Fruit fly (Drosophila melanogaster): Measurements from ENCODE around the gene Tpi.

The Tpi gene

DNA sequence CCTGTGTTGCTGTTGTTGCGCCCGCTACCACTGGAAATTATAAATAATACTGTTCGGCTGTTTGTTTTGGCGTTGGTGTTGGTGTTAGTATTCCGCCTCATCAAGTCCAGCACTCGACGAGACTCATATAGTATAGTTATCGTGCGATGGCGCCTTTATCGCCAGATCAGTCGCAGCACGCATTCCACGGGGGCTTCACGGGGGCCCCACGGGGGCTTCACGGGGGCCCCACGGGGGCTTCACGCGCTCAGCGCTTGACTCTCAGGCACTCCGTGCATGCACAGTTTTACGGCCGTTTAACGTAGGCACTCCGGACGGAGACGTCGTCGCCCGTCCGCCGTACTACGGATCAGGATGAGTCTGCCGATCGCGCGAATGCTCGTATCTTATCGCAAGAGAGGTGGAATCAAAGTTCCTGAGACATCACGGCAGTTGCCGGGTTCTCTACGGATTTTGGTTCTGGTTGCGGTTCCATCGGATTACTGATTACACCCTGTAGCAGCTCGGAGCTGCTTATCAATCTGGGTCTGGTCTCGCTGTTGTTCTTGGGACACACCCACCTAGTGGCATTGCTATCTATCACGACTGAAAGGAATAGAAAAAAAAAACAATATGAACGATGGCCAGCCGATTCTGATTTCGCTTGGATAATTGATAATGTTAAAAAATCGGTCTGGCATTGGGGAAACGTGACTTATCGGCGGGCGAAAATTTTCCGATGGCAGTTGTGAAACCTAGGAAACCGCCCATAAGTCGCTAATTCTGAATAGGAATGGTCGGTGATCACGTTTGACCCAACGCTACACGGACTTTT lies 31.4 kb downstream of the Tpi start (continued):
- TF ChIP-seq otp (GFP tag; IDR thresholded peaks at IDR 0.05): no peak
- TF ChIP-seq al (GFP tag; IDR thresholded peaks at IDR 0.05): no peak
- TF ChIP-seq Myb (GFP tag; optimal IDR thresholded peaks at IDR 0.05): no peak
- TF ChIP-seq eyg (GFP tag; optimal IDR thresholded peaks at IDR 0.05): no peak
- TF ChIP-seq pb (GFP tag; optimal IDR thresholded peaks at IDR 0.05): no peak
- no peak for TF ChIP-seq Mad (GFP tag; optimal IDR thresholded peaks at IDR 0.05)
- no peak for TF ChIP-seq phol (tag; optimal IDR thresholded peaks at IDR 0.05)
- TF ChIP-seq odd (GFP tag; optimal IDR thresholded peaks at IDR 0.05): peak; percentile 27
- no peak; the same call in 1 of the 2 replicates for TF ChIP-seq onecut (GFP tag; IDR thresholded peaks at IDR 0.05)
- TF ChIP-seq CG6813 (GFP tag; optimal IDR thresholded peaks at IDR 0.05): peak; percentile 18
- no peak for TF ChIP-seq HLHmδ (GFP tag; optimal IDR thresholded peaks at IDR 0.05)
- TF ChIP-seq Nf-YC (tag; optimal IDR thresholded peaks at IDR 0.05): peak; percentile 22
- no peak for TF ChIP-seq corto (GFP tag; optimal IDR thresholded peaks at IDR 0.05)
- TF ChIP-seq hbn (GFP tag; IDR thresholded peaks at IDR 0.05; ENCODE audit: partially characterized antibody): no peak
- TF ChIP-seq Dip2 (GFP tag; IDR thresholded peaks at IDR 0.05): no peak
- no peak for TF ChIP-seq CG12219 (GFP tag; optimal IDR thresholded peaks at IDR 0.05)
- TF ChIP-seq zen (tag; optimal IDR thresholded peaks at IDR 0.05): no peak
- TF ChIP-seq lilli (GFP tag; optimal IDR thresholded peaks at IDR 0.05): peak; percentile 4
- no peak for TF ChIP-seq CG7963 (GFP tag; IDR thresholded peaks at IDR 0.05; ENCODE audit: partially characterized antibody)
- no peak for TF ChIP-seq pros (GFP tag; optimal IDR thresholded peaks at IDR 0.05)
- no peak for TF ChIP-seq Mrtf (GFP tag; IDR thresholded peaks at IDR 0.05)
- no peak for TF ChIP-seq CG1529 (GFP tag; optimal IDR thresholded peaks at IDR 0.05)
- no peak for TF ChIP-seq CG8478 (optimal IDR thresholded peaks at IDR 0.05)
- TF ChIP-seq grau (tag; optimal IDR thresholded peaks at IDR 0.05): peak; percentile 4
- TF ChIP-seq CG6854 (GFP tag; optimal IDR thresholded peaks at IDR 0.05): peak; percentile 35
- no peak for TF ChIP-seq CG34224 (GFP tag; IDR thresholded peaks at IDR 0.05; ENCODE audit: partially characterized antibody)
- TF ChIP-seq CG33213 (GFP tag; optimal IDR thresholded peaks at IDR 0.05): no peak
- TF ChIP-seq Trl (optimal IDR thresholded peaks at IDR 0.05): no peak
- no peak for TF ChIP-seq Trl (GFP tag; optimal IDR thresholded peaks at IDR 0.05)
- no peak for TF ChIP-seq org-1 (GFP tag; optimal IDR thresholded peaks at IDR 0.05)
- no peak for TF ChIP-seq gce (GFP tag; IDR thresholded peaks at IDR 0.05)
- TF ChIP-seq CG1603 (tag; optimal IDR thresholded peaks at IDR 0.05): no peak
- TF ChIP-seq CG9876 (GFP tag; optimal IDR thresholded peaks at IDR 0.05): no peak
- TF ChIP-seq Sry-δ (GFP tag; optimal IDR thresholded peaks at IDR 0.05): no peak
- no peak for TF ChIP-seq CG30403 (GFP tag; optimal IDR thresholded peaks at IDR 0.05)
- no peak for TF ChIP-seq CG8359 (GFP tag; optimal IDR thresholded peaks at IDR 0.05; ENCODE audit: borderline replicate concordance)
- TF ChIP-seq Spps (tag; optimal IDR thresholded peaks at IDR 0.05): no peak
- no peak for TF ChIP-seq MBD-R2 (GFP tag; IDR thresholded peaks at IDR 0.05)
- no peak for TF ChIP-seq CG10654 (GFP tag; optimal IDR thresholded peaks at IDR 0.05)
- no peak for TF ChIP-seq CG15696 (tag; optimal IDR thresholded peaks at IDR 0.05)
- TF ChIP-seq Xrp1 (GFP tag; IDR thresholded peaks at IDR 0.05): no peak
- TF ChIP-seq dati (GFP tag; IDR thresholded peaks at IDR 0.05): no peak
- TF ChIP-seq lov (optimal IDR thresholded peaks at IDR 0.05): no peak
- TF ChIP-seq lov (GFP tag; IDR thresholded peaks at IDR 0.05): no peak
- TF ChIP-seq CG9817 (tag; optimal IDR thresholded peaks at IDR 0.05): no peak
- TF ChIP-seq ATbp (GFP tag; optimal IDR thresholded peaks at IDR 0.05): peak; percentile 6
- 0 out of 2 replicates have a peak, but pooled peaks have one; percentile 20 for TF ChIP-seq Ptx1 (GFP tag; IDR thresholded peaks at IDR 0.05)
- no peak for TF ChIP-seq CG14860 (GFP tag; IDR thresholded peaks at IDR 0.05; ENCODE audit: partially characterized antibody)
- TF ChIP-seq dmrt99B (tag; optimal IDR thresholded peaks at IDR 0.05): no peak
- no peak for TF ChIP-seq unc-4 (GFP tag; IDR thresholded peaks at IDR 0.05; ENCODE audit: partially characterized antibody)
